Fruit fly (Drosophila melanogaster): ENCODE data around the gene CG6661.

Gene CG6661

DNA sequence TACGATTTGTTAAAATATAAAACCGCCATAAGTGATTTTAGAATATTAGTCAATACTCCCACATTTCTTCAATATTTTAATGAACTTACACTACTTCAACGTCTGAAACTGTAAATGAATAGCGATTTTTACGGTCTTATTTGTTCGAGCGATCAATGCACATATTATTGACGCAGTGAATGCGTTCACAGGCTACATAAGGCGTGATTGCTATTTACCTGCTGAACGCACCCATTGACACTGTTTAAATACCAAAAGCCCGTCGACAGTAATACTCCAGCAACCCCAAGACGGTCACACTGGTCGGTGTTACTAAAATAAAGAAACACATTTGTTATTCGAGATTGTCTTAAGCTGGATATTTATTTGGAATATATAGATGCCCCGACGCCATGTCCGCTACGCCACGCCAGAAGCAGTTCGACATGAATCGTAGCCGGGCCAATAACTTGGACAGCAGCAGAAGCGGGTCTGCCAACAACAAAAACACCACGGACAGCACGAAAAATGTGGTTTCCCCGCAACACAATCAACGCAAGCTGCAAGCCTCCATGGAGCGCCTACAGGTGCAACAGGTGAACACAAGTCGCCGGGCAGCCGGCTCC lies 16.5 kb downstream of the CG6661 start, which contains the start of gene CG6833 (continued):
- TF ChIP-seq BtbVII (GFP tag; optimal IDR thresholded peaks at IDR 0.05) (no peak), gt (GFP tag; IDR thresholded peaks at IDR 0.05) (peak; percentile 30; the same call in 1 of the 2 replicates), prd (optimal IDR thresholded peaks at IDR 0.05) (no peak), prd (GFP tag; IDR thresholded peaks at IDR 0.05) (peak; percentile 86), exex (tag; optimal IDR thresholded peaks at IDR 0.05) (no peak), slou (GFP tag; optimal IDR thresholded peaks at IDR 0.05) (peak; percentile 27), CG7745 (tag; optimal IDR thresholded peaks at IDR 0.05) (no peak), CG6813 (GFP tag; optimal IDR thresholded peaks at IDR 0.05) (peak; percentile 45), CG9932 (GFP tag; IDR thresholded peaks at IDR 0.05) (peak; percentile 93), pb (GFP tag; optimal IDR thresholded peaks at IDR 0.05) (peak; percentile 77), Poxn (GFP tag; IDR thresholded peaks at IDR 0.05) (no peak), zf30C (GFP tag; optimal IDR thresholded peaks at IDR 0.05) (no peak), CG2116 (GFP tag; optimal IDR thresholded peaks at IDR 0.05) (peak; percentile 30), CG1792 (GFP tag; optimal IDR thresholded peaks at IDR 0.05) (peak; percentile 70), Drgx (GFP tag; IDR thresholded peaks at IDR 0.05) (peak; percentile 57), croc (GFP tag; conservative IDR thresholded peaks at IDR 0.05) (peak; percentile 53; the same call in 2 of the 3 replicates), CG11456 (GFP tag; IDR thresholded peaks at IDR 0.05) (peak; percentile 89), Max (GFP tag; optimal IDR thresholded peaks at IDR 0.05) (peak; percentile 55), CG6689 (GFP tag; IDR thresholded peaks at IDR 0.05) (peak; percentile 50), corto (GFP tag; optimal IDR thresholded peaks at IDR 0.05) (no peak), CG6683 (GFP tag; optimal IDR thresholded peaks at IDR 0.05) (no peak), CG34376 (GFP tag; optimal IDR thresholded peaks at IDR 0.05) (peak; percentile 5), sob (GFP tag; IDR thresholded peaks at IDR 0.05) (peak; percentile 86), pho (GFP tag; optimal IDR thresholded peaks at IDR 0.05) (peak; percentile 74), crol (GFP tag; IDR thresholded peaks at IDR 0.05) (no peak), danr (GFP tag; IDR thresholded peaks at IDR 0.05) (peak; percentile 60), CG6654 (GFP tag; optimal IDR thresholded peaks at IDR 0.05) (peak; percentile 38), Deaf1 (tag; optimal IDR thresholded peaks at IDR 0.05) (no peak), CG31365 (tag; optimal IDR thresholded peaks at IDR 0.05) (no peak), trem (tag; optimal IDR thresholded peaks at IDR 0.05) (peak; percentile 57), CG6272 (GFP tag; IDR thresholded peaks at IDR 0.05) (peak; percentile 73), luna (GFP tag; optimal IDR thresholded peaks at IDR 0.05) (peak; percentile 57), CG2129 (GFP tag; IDR thresholded peaks at IDR 0.05; ENCODE audit: partially characterized antibody) (no peak), CG31388 (GFP tag; optimal IDR thresholded peaks at IDR 0.05) (peak; percentile 23), ems (GFP tag; optimal IDR thresholded peaks at IDR 0.05) (peak; percentile 49), CG9437 (GFP tag; optimal IDR thresholded peaks at IDR 0.05) (peak; percentile 23), CG11560 (tag; IDR thresholded peaks at IDR 0.05) (peak; percentile 39; the same call in 1 of the 3 replicates), gsb-n (tag; optimal IDR thresholded peaks at IDR 0.05) (no peak), CG11398 (GFP tag; optimal IDR thresholded peaks at IDR 0.05) (peak; percentile 38), Ssrp (tag; optimal IDR thresholded peaks at IDR 0.05) (peak; percentile 29), D19A (tag; optimal IDR thresholded peaks at IDR 0.05) (peak; percentile 8), insv (GFP tag; optimal IDR thresholded peaks at IDR 0.05) (no peak), sim (GFP tag; IDR thresholded peaks at IDR 0.05) (no peak), CG2199 (GFP tag; IDR thresholded peaks at IDR 0.05) (peak; percentile 75), scrt (GFP tag; optimal IDR thresholded peaks at IDR 0.05) (peak; percentile 57), CG13424 (tag; optimal IDR thresholded peaks at IDR 0.05) (peak; percentile 63), CG8944 (GFP tag; optimal IDR thresholded peaks at IDR 0.05) (peak; percentile 78), dati (GFP tag; IDR thresholded peaks at IDR 0.05) (peak; percentile 62; the same call in 1 of the 2 replicates), sisA (GFP tag; IDR thresholded peaks at IDR 0.05) (peak; percentile 86), CG12219 (GFP tag; optimal IDR thresholded peaks at IDR 0.05) (no peak), maf-S (GFP tag; optimal IDR thresholded peaks at IDR 0.05) (peak; percentile 60)
